Worm (Caenorhabditis elegans): ENCODE results near the gene T20B12.7.

Gene T20B12.7

ce11 chrIII:7375434-7375833, 3.4 kb downstream of the T20B12.7 start:
- TF ChIP-seq fos-1 (tag; optimal IDR thresholded peaks at IDR 0.05): no peak
- TF ChIP-seq elt-3 (tag; optimal IDR thresholded peaks at IDR 0.05): peak in 2 of 3 experiments; percentile 44 to 91
- TF ChIP-seq mml-1 (tag; optimal IDR thresholded peaks at IDR 0.05): peak; percentile 11
- TF ChIP-seq ceh-28 (tag; optimal IDR thresholded peaks at IDR 0.05): peak; percentile 65
- TF ChIP-seq nhr-25 (tag; optimal IDR thresholded peaks at IDR 0.05): peak; percentile 14
- no peak for TF ChIP-seq fkh-10 (GFP tag; optimal IDR thresholded peaks at IDR 0.05)
- no peak for TF ChIP-seq fkh-2 (tag; optimal IDR thresholded peaks at IDR 0.05)
- TF ChIP-seq nhr-23 (tag; optimal IDR thresholded peaks at IDR 0.05): peak; percentile 62
- TF ChIP-seq mdl-1 (tag; optimal IDR thresholded peaks at IDR 0.05): no peak
- TF ChIP-seq nhr-11 (tag; optimal IDR thresholded peaks at IDR 0.05): no peak
- no peak for TF ChIP-seq skn-1 (tag; optimal IDR thresholded peaks at IDR 0.05)
- TF ChIP-seq lin-39 (tag; optimal IDR thresholded peaks at IDR 0.05): no peak
- peak; percentile 14 for TF ChIP-seq R02D3.7 (tag; optimal IDR thresholded peaks at IDR 0.05)
- TF ChIP-seq snpc-4 (tag; optimal IDR thresholded peaks at IDR 0.05): no peak
- peak; percentile 83 for TF ChIP-seq ama-1 (optimal IDR thresholded peaks at IDR 0.05)
- TF ChIP-seq pha-4 (tag; optimal IDR thresholded peaks at IDR 0.05): no peak
- TF ChIP-seq elt-2 (tag; optimal IDR thresholded peaks at IDR 0.05): peak; percentile 86

ce11 chrIII:7374681-7375271, 4.1 kb downstream of the T20B12.7 start, which contains the start of gene mml-1:
Gene mml-1 (minus strand): TSS chrIII:7374731.
- TF ChIP-seq unc-39 (tag; optimal IDR thresholded peaks at IDR 0.05) (no peak), nfya-1 (tag; optimal IDR thresholded peaks at IDR 0.05; ENCODE audit: insufficient read depth) (peak; percentile 17), nhr-28 (tag; optimal IDR thresholded peaks at IDR 0.05) (no peak), mdl-1 (tag; optimal IDR thresholded peaks at IDR 0.05) (no peak), ceh-28 (tag; optimal IDR thresholded peaks at IDR 0.05) (no peak), lsy-12 (tag; optimal IDR thresholded peaks at IDR 0.05) (peak; percentile 24), lin-39 (tag; optimal IDR thresholded peaks at IDR 0.05) (no peak), ama-1 (optimal IDR thresholded peaks at IDR 0.05) (peak; percentile 66)

ce11 chrIII:7373802-7374435, 4.9 kb downstream of the T20B12.7 start:
- TF ChIP-seq ama-1 (optimal IDR thresholded peaks at IDR 0.05) (peak; percentile 93), nhr-43 (tag; optimal IDR thresholded peaks at IDR 0.05; ENCODE audit: poor library complexity, severe bottlenecking) (peak; percentile 38), elt-3 (tag; optimal IDR thresholded peaks at IDR 0.05) (no peak)

- TF ChIP-seq fkh-10 (GFP tag; optimal IDR thresholded peaks at IDR 0.05) (no peak), nhr-23 (tag; optimal IDR thresholded peaks at IDR 0.05) (no peak), ceh-16 (tag; optimal IDR thresholded peaks at IDR 0.05) (no peak), nhr-77 (tag; optimal IDR thresholded peaks at IDR 0.05) (no peak), mdl-1 (tag; optimal IDR thresholded peaks at IDR 0.05) (no peak), lin-15B (tag; optimal IDR thresholded peaks at IDR 0.05) (no peak), unc-62 (GFP tag; optimal IDR thresholded peaks at IDR 0.05) (no peak), R02D3.7 (tag; optimal IDR thresholded peaks at IDR 0.05) (no peak), elt-1 (tag; optimal IDR thresholded peaks at IDR 0.05) (no peak), pha-4 (tag; optimal IDR thresholded peaks at IDR 0.05) (no peak), egl-5 (tag; optimal IDR thresholded peaks at IDR 0.05) (no peak), ceh-9 (tag; optimal IDR thresholded peaks at IDR 0.05) (no peak), nhr-25 (tag; optimal IDR thresholded peaks at IDR 0.05) (no peak), nhr-11 (tag; optimal IDR thresholded peaks at IDR 0.05) (no peak), ceh-82 (tag; optimal IDR thresholded peaks at IDR 0.05) (no peak), unc-39 (tag; optimal IDR thresholded peaks at IDR 0.05) (no peak)
Measured at ce11 chrIII:7370569-7370968, 8.3 kb downstream of the T20B12.7 start.

ce11 chrIII:7369394-7370024, 9.3 kb downstream of the T20B12.7 start:
- TF ChIP-seq ztf-4 (tag; optimal IDR thresholded peaks at IDR 0.05) (peak; percentile 32), ztf-11 (tag; optimal IDR thresholded peaks at IDR 0.05) (no peak), nhr-43 (tag; optimal IDR thresholded peaks at IDR 0.05; ENCODE audit: poor library complexity, severe bottlenecking) (peak; percentile 66), elt-2 (tag; optimal IDR thresholded peaks at IDR 0.05) (peak; percentile 15), nhr-23 (tag; optimal IDR thresholded peaks at IDR 0.05) (peak; percentile 62), eor-1 (tag; optimal IDR thresholded peaks at IDR 0.05) (no peak), zag-1 (tag; optimal IDR thresholded peaks at IDR 0.05) (no peak), ama-1 (optimal IDR thresholded peaks at IDR 0.05) (peak; percentile 81), tbx-2 (tag; optimal IDR thresholded peaks at IDR 0.05) (no peak), snpc-4 (tag; optimal IDR thresholded peaks at IDR 0.05) (no peak), lsy-12 (tag; optimal IDR thresholded peaks at IDR 0.05) (peak; percentile 78)
